Worm (Caenorhabditis elegans) whole organism, young adult: Measurements from ENCODE around the gene F40F9.10.

Source experiments
- D2030.7 ChIP-seq: fragments of 200-800 bp; sonication (Bioruptor generic); IDR thresholded peaks from 2 replicates; pipeline ENCODE4 v1.3.6; 2022; ENCODE audit warnings: missing genetic modification reagents, missing genetic modification characterization, missing compliant biosample characterization
- F22D6.2 ChIP-seq: sonication (generic microtip); optimal IDR thresholded peaks from 2 replicates; lab custom pipeline; 2016; ENCODE audit warnings: mild to moderate bottlenecking, missing genetic modification characterization, missing compliant biosample characterization
- F39B2.1 ChIP-seq: fragments of 200-800 bp; sonication (Bioruptor generic); IDR thresholded peaks from 2 replicates; pipeline ENCODE4 v1.3.6; 2022; ENCODE audit warnings: missing genetic modification reagents, missing genetic modification characterization, missing compliant biosample characterization
- F55B11.4 ChIP-seq: sonication (generic microtip); optimal IDR thresholded peaks from 2 replicates; lab custom pipeline; 2016; ENCODE audit warnings: missing compliant biosample characterization, missing genetic modification characterization, borderline replicate concordance; ENCODE audit not compliant: insufficient read depth
- attf-5 ChIP-seq: fragments of 200-800 bp; sonication (Bioruptor generic); optimal IDR thresholded peaks from 2 replicates; lab custom pipeline; 2018; ENCODE audit warnings: mild to moderate bottlenecking, missing genetic modification characterization, missing compliant biosample characterization
- ccch-3 ChIP-seq: fragments of 200-800 bp; sonication (Bioruptor generic); optimal IDR thresholded peaks from 2 replicates; lab custom pipeline; 2018; ENCODE audit warnings: mild to moderate bottlenecking, missing genetic modification characterization, missing compliant biosample characterization
- cebp-1 ChIP-seq, 2 experiments: fragments of 200-800 bp in 1 of 2; sonication (Bioruptor generic) in 1 of 2; sonication (generic microtip) in 1 of 2; IDR thresholded peaks in 1 of 2; optimal IDR thresholded peaks in 1 of 2; 2 replicates each; pipeline versions ENCODE4 v1.3.6 to Lab custom; 2017 to 2022; ENCODE audit warnings: missing compliant biosample characterization in 2 of 2, missing genetic modification characterization in 2 of 2, mild to moderate bottlenecking in 1 of 2, missing genetic modification reagents in 1 of 2, moderate library complexity in 1 of 2
- ceh-40 ChIP-seq: fragments of 200-800 bp; sonication (Bioruptor generic); IDR thresholded peaks from 2 replicates; pipeline ENCODE4 v1.3.6; 2022; ENCODE audit warnings: missing genetic modification characterization, missing compliant biosample characterization
- fkh-3 ChIP-seq: sonication (generic microtip); optimal IDR thresholded peaks from 2 replicates; lab custom pipeline; 2016; ENCODE audit warnings: mild to moderate bottlenecking, missing genetic modification characterization, missing compliant biosample characterization
- hmg-1.2 ChIP-seq: fragments of 200-800 bp; sonication (Bioruptor generic); IDR thresholded peaks from 2 replicates; pipeline ENCODE4 v1.3.6; 2022; ENCODE audit warnings: missing genetic modification reagents, missing genetic modification characterization, missing compliant biosample characterization
- hsf-1 ChIP-seq: fragments of 200-800 bp; sonication (Bioruptor generic); IDR thresholded peaks from 2 replicates; pipeline ENCODE4 v1.3.6; 2022; ENCODE audit warnings: missing genetic modification reagents, missing genetic modification characterization, missing compliant biosample characterization
- let-607 ChIP-seq, 2 experiments: fragments of 200-800 bp in 1 of 2; sonication (Bioruptor generic) in 1 of 2; sonication (generic microtip) in 1 of 2; optimal IDR thresholded peaks; 2 replicates each; lab custom pipeline; 2016 to 2018; ENCODE audit warnings: mild to moderate bottlenecking in 2 of 2, missing compliant biosample characterization in 2 of 2, missing genetic modification characterization in 2 of 2, moderate library complexity in 2 of 2, missing genotype in 1 of 2
- lin-26 ChIP-seq: fragments of 200-800 bp; sonication (Bioruptor generic); IDR thresholded peaks from 2 replicates; pipeline ENCODE4 v1.3.6; 2022; ENCODE audit warnings: missing genetic modification reagents, missing genetic modification characterization, missing compliant biosample characterization
- lin-54 ChIP-seq: fragments of 200-800 bp; sonication (Bioruptor generic); optimal IDR thresholded peaks from 2 replicates; lab custom pipeline; 2018; ENCODE audit warnings: mild to moderate bottlenecking, missing genetic modification characterization, missing compliant biosample characterization
- madf-10 ChIP-seq: sonication (generic microtip); optimal IDR thresholded peaks from 2 replicates; lab custom pipeline; 2016; ENCODE audit warnings: mild to moderate bottlenecking, missing genetic modification characterization, missing compliant biosample characterization
- mxl-1 ChIP-seq: sonication (generic microtip); optimal IDR thresholded peaks from 2 replicates; lab custom pipeline; 2016; ENCODE audit warnings: missing genetic modification characterization, missing compliant biosample characterization
- nhr-120 ChIP-seq: fragments of 200-800 bp; sonication (Bioruptor generic); IDR thresholded peaks from 2 replicates; pipeline ENCODE4 v1.3.6; 2022; ENCODE audit warnings: missing genetic modification characterization, missing compliant biosample characterization
- nhr-179 ChIP-seq: sonication (generic microtip); optimal IDR thresholded peaks from 2 replicates; lab custom pipeline; 2016; ENCODE audit warnings: mild to moderate bottlenecking, missing genetic modification characterization, missing compliant biosample characterization
- nhr-80 ChIP-seq: sonication (generic microtip); optimal IDR thresholded peaks from 2 replicates; lab custom pipeline; 2016; ENCODE audit warnings: missing genetic modification characterization, missing compliant biosample characterization
- nhr-90 ChIP-seq: sonication (generic microtip); optimal IDR thresholded peaks from 2 replicates; lab custom pipeline; 2016; ENCODE audit warnings: missing genotype, mild to moderate bottlenecking, missing genetic modification characterization, missing compliant biosample characterization
- pha-4 ChIP-seq: fragments of 150-350 bp; sonication (generic microtip); optimal IDR thresholded peaks from 2 replicates; lab custom pipeline; 2014; ENCODE audit warnings: missing biosample characterization, missing genetic modification reagents, missing genetic modification characterization
- rpc-1 ChIP-seq, 2 experiments: fragments of 150-350 bp in 1 of 2; sonication (generic microtip) in 1 of 2; optimal IDR thresholded peaks; 2 replicates each; lab custom pipeline; 2014 to 2018; ENCODE audit warnings: missing biosample characterization in 1 of 2, missing genetic modification characterization in 1 of 2, missing genetic modification reagents in 1 of 2, missing genotype in 1 of 2
- snpc-1.1 ChIP-seq: sonication (generic microtip); optimal IDR thresholded peaks from 2 replicates; lab custom pipeline; 2017; ENCODE audit warnings: missing genetic modification characterization, mild to moderate bottlenecking, missing compliant biosample characterization, antibody characterized with exemption, moderate library complexity, missing genotype, missing genetic modification reagents; ENCODE audit not compliant: insufficient read depth
- somi-1 ChIP-seq: fragments of 200-800 bp; sonication (Bioruptor generic); optimal IDR thresholded peaks from 2 replicates; lab custom pipeline; 2018; ENCODE audit warnings: mild to moderate bottlenecking, missing genetic modification characterization, missing compliant biosample characterization
- tlf-1 ChIP-seq: fragments of 200-800 bp; sonication (Bioruptor generic); optimal IDR thresholded peaks from 2 replicates; lab custom pipeline; 2018; ENCODE audit warnings: mild to moderate bottlenecking, missing genetic modification characterization, missing compliant biosample characterization
- zim-3 ChIP-seq: sonication (generic microtip); optimal IDR thresholded peaks from 2 replicates; lab custom pipeline; 2017; ENCODE audit warnings: mild to moderate bottlenecking, missing genetic modification characterization, moderate library complexity, missing compliant biosample characterization
- ztf-26 ChIP-seq: sonication (generic microtip); optimal IDR thresholded peaks from 2 replicates; lab custom pipeline; 2017; ENCODE audit warnings: missing genetic modification characterization, missing compliant biosample characterization

F40F9.10 gene

ce11 chrV:9725719-9726118, 12.3 kb upstream of the F40F9.10 start:
- TF ChIP-seq nhr-80 (tag; lab: Kevin White, UChicago), result peak; percentile 39
- no peak for TF ChIP-seq ztf-26

- no peak for TF ChIP-seq F55B11.4 (tag; lab: Kevin White, UChicago)
- TF ChIP-seq hmg-1.2 (GFP tag; lab: Robert Waterston, UW), result peak; percentile 33; the same call in 1 of the 2 replicates
These were observed 10.7 kb upstream of the F40F9.10 start, which contains the start of gene slcr-46.3 for ce11 chrV:9724021-9724671. slcr-46.3 (minus strand) TSS chrV:9724106.

- no peak for TF ChIP-seq F39B2.1 (GFP tag; lab: Robert Waterston, UW)
- TF ChIP-seq attf-5 (GFP tag; lab: Kevin White, UChicago), result no peak
- no peak for TF ChIP-seq hsf-1 (GFP tag; lab: Robert Waterston, UW)
- TF ChIP-seq ccch-3 (GFP tag; lab: Kevin White, UChicago), result no peak
- no peak for TF ChIP-seq lin-54 (GFP tag; lab: Kevin White, UChicago)
- no peak for TF ChIP-seq nhr-90 (tag; lab: Kevin White, UChicago)
- TF ChIP-seq, all 124 proteins: peak for 0
These were observed 3.0 kb upstream of the F40F9.10 start, which contains the start of gene str-188 for ce11 chrV:9716397-9716796. str-188 (plus strand) TSS chrV:9716697.

ce11 chrV:9714909-9715308, 1.5 kb upstream of the F40F9.10 start, which contains the start of gene F40F9.3:
F40F9.3 (plus strand) TSS chrV:9715209.
- no peak for TF ChIP-seq fkh-3 (tag; lab: Kevin White, UChicago)
- no peak for TF ChIP-seq F22D6.2 (tag; lab: Kevin White, UChicago)
- no peak for TF ChIP-seq snpc-1.1 (tag; lab: Kevin White, UChicago)
- no peak for TF ChIP-seq zim-3 (tag; lab: Kevin White, UChicago)
- TF ChIP-seq tlf-1 (GFP tag; lab: Kevin White, UChicago), result no peak
- TF ChIP-seq somi-1 (GFP tag; lab: Kevin White, UChicago), result no peak
- no peak for TF ChIP-seq madf-10 (tag; lab: Kevin White, UChicago)

ce11 chrV:9712418-9713173, 836 bp downstream of the F40F9.10 start:
- TF ChIP-seq mxl-1 (tag; lab: Kevin White, UChicago) (no peak), nhr-179 (no peak), pha-4 (tag; lab: Kevin White, UChicago) (no peak), rpc-1 (optimal IDR thresholded peaks at IDR 0.05; lab: Kevin White, UChicago) (no peak), rpc-1 (tag; optimal IDR thresholded peaks at IDR 0.05; lab: Kevin White, UChicago) (no peak), lin-26 (GFP tag; lab: Robert Waterston, UW) (no peak), D2030.7 (GFP tag; lab: Robert Waterston, UW) (no peak), ceh-40 (GFP tag; lab: Robert Waterston, UW) (no peak), fkh-3 (tag; lab: Kevin White, UChicago) (no peak)
- TF ChIP-seq, all 124 proteins: peak for 0

- TF ChIP-seq nhr-120, result no peak
- peak; percentile 83 for TF ChIP-seq cebp-1 (GFP tag; IDR thresholded peaks at IDR 0.05; lab: Robert Waterston, UW)
- TF ChIP-seq cebp-1 (tag; optimal IDR thresholded peaks at IDR 0.05; lab: Kevin White, UChicago), result no peak
- TF ChIP-seq nhr-80 (tag; lab: Kevin White, UChicago), result peak; percentile 45
- TF ChIP-seq let-607 (tag; optimal IDR thresholded peaks at IDR 0.05; lab: Kevin White, UChicago), result no peak
These were observed 2.3 kb downstream of the F40F9.10 start for ce11 chrV:9711174-9711573.
